Fruit fly (Drosophila melanogaster) S2 (cell line): Measurements from ENCODE around the gene CG15882.

Experiments used
- CG8478 ChIP-seq: fragments of >200 bp; optimal IDR thresholded peaks from 2 replicates; lab custom pipeline; 2018
- CTCF ChIP-seq, 2 experiments: fragments of >200 bp; optimal IDR thresholded peaks; 2 replicates each; lab custom pipeline; 2018

CG15882 gene

DNA sequence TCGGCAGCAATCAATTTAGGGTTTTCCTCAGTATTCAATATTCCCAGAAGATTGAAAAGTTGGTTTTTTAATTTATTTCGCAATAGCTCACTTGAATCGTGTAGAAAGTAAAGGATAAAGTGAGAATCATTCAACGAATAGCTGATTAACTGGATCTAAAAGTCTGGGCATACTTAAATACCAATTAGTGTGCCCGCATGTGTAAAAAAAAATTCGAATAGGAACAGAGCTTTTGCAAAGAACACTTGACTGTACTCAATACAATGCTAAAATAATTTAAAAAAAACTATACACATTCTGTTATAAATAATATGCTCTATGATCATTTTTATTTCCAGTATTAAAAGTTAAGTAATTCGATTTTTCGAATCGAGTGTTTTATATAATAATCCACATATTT lies at the start of gene CG15882:
Gene CG15882 (minus strand): TSS at position 101 of the 400 bp plus-strand sequence.
- TF ChIP-seq CTCF (optimal IDR thresholded peaks at IDR 0.05; lab: Kevin White, UChicago) = no peak

DNA sequence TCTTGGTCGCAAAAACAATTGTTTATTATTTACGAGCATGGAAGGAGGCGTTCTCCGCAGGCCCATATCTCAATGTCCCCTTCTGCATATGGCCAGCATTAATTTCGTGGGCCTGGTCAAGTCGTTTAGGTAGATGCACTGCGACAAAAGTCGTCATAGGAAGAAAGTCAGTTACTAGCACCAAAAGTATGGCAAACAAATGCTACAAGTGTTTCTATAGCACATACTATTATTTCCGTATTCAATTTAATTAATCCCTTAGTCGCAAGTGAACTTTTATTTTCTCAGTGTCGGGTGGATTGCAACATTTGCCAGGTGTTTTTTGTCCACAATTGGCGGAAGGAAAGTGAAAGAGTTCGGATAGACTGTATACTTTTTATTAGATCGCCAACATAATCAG lies 48.8 kb upstream of the CG15882 start:
- no peak for TF ChIP-seq CTCF (optimal IDR thresholded peaks at IDR 0.05; lab: Kevin White, UChicago)
- TF ChIP-seq CG8478 (lab: Kevin White, UChicago) = no peak

DNA sequence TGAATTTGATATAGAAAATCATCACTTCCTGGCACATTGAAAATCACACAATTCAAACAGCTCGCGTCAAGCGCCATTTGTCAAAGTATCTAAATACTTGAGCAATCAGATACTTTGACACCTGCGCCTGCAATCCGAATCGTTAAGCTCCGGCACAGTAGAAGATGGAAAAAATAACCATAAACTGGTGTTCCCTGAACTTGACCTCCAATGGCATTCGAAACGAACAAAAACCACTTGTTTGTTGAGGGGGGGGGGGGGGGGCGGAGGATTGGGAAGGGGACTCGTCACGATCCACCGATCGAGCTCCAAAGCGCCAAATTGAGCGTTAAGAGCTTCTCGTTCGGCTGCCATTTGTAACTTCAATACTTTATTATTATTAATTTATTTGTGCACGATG lies 47.7 kb upstream of the CG15882 start:
- TF ChIP-seq CTCF (optimal IDR thresholded peaks at IDR 0.05; lab: Kevin White, UChicago) (no peak), CG8478 (lab: Kevin White, UChicago) (no peak)

DNA sequence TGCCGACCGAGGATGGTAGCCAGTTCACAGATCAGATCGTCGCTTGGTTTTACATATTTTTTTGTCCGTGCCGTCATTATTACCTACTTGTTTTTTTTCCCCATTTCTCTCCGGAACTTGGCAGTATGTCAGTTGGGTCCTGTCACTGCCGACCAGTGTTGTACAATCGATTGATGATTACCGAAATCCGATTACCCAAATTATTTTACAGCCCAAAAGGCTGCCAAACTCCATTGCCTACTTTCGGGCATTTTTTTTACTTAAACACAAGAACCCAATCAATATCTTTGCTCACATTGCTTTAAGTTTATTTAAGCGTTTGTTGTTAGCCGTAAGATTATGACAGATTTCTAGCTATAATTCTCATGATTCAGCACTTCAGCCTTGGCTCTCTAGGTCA lies 46.6 kb upstream of the CG15882 start, which contains the start of gene Inx5:
Gene Inx5 (minus strand): TSS at position 93 of the 400 bp plus-strand sequence.
- no peak for TF ChIP-seq CG8478 (lab: Kevin White, UChicago)
- peak in 1 of 2 experiments; percentile 16 for TF ChIP-seq CTCF (optimal IDR thresholded peaks at IDR 0.05; lab: Kevin White, UChicago)

DNA sequence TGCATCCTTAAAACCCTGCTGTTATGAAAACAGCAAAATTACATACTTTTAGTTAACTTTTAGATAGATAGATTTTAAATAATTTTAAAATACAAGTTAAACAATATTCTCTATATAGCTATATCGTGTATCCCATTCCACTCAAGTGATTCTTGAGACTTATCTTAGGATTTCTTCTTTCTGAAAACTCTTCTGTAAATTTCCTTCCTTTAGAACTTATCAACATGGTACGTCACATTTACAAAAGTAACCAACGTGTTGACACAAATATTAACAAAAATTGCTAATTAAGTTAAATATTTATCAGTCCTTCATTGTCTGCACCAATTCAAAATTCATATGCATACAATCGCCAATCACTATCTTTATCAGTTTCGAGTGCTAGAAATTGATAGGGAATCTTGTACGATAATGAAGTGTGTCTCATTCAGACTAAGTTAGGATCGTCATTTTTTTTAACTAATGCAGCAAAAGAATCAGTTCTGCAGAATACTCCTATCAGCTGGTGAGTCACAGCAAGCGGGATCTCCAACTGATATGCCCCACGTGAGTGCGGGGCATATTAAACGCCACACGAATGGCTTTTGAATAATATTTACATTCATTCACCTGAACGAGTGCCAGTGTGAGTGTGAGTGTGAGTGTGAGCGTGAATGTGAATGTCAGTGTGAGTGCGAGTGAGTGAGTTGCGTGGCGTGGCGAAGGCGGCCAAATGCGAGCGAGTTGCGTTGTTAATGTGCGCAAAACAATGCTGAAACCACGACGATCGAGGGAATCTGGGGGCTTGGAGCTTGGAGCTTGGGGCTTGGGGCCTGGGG lies 43.6 kb upstream of the CG15882 start:
- no peak for TF ChIP-seq CG8478 (lab: Kevin White, UChicago)
- no peak for TF ChIP-seq CTCF (optimal IDR thresholded peaks at IDR 0.05; lab: Kevin White, UChicago)

DNA sequence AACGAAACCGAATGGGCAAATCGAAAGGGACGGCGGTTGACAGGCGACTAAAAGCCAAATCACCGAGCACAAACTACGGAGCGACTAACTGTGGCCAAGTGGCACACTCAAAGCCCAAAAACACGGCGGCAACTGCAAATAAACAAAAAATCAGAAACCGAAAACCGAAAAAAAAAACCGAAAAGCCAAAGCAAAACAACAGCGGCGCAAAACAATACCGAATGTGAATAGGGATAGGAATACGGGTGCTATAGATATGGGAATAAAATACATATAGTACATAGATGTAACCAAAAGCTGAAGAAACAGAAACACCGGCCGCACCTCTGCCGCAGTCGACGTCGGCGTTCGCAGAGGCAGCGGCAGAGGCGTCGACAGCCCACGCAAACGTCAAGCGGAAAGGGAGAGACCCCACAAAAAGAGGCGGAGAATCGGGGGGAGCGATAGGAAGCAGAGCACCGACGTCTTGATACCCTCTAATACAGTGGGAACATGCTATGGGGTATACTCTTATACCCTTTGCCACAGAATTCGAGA lies 42.9 kb upstream of the CG15882 start, which contains the start of gene RhoGAP18B:
Gene RhoGAP18B (minus strand): TSS at position 51 of the 537 bp plus-strand sequence.
- no peak for TF ChIP-seq CTCF (optimal IDR thresholded peaks at IDR 0.05; lab: Kevin White, UChicago)
- no peak for TF ChIP-seq CG8478 (lab: Kevin White, UChicago)

DNA sequence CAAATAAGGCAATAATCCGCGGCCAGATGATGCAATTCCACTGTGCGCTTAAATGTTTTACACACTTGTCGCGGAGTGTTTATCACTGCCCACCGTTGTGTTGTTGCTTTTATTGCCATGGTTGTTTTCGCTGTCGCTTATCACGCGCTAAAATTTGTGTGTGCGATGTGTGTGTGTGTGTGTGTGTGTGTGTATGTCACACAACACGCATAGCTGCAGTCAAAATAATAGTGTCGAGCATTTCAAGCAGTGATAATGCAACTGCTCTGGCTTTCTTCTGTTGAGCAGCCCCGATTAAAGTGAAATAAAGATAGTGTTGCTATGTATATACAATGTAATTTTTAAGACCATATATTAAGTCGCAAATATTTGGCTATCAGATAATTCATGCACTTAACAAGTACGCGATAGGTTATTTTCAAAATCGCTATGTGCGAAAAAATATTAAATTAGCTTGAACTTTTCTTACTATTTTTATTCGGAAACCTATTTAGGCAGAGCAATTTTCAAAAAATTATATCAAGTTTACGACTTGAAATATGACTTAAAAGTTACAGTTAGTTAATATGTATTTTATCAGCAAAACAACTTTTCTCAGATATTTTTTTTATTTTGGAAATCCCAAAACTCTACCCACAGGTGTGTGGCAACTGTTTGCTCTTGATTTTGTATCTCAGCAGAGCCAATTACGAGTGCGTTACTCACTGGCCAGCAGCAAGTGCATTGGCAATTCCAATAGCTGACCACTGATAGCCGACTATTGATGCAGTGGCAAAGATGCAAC lies 42.2 kb upstream of the CG15882 start:
- TF ChIP-seq CTCF (optimal IDR thresholded peaks at IDR 0.05; lab: Kevin White, UChicago) (no peak), CG8478 (lab: Kevin White, UChicago) (no peak)

DNA sequence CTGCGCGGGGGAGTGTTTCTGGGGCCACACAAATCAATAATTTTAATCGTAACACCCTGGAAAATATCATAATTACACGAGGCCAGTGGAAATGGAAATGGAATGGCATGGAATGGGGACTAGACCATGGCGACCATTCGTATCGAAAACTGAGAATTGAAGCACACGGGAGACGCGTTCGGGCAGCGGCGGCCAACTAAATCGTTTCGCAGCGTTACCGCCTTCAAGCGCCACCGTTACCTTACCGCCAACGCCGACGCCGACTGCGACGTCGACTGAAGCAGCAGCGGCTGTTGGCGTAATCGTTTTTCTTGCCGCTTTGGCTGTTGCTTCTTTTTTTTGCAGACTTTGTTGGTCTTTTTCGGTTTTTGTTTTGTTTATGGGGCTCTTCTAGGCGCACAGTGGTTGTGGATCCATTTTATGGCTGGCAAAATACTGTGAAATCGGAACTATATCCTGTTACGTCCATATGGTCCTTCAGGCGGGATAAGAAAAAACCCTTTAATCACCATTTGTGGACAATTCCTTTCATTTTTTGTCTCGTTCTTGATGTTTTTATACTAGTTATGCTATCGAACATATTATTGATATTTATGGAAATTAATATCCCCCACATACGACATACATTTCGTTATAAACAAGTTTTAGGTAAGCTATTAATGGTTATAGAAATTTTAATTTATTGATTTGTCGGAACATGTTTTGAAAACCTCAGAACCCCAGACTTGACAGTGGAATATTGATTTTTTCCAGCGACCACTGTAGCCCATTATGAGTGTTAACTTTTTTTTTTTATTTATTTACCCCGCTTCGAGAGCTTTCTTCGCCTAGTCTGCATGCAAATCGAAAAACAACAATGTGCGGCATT lies 41.2 kb upstream of the CG15882 start:
- TF ChIP-seq CTCF (optimal IDR thresholded peaks at IDR 0.05; lab: Kevin White, UChicago) (no peak), CG8478 (lab: Kevin White, UChicago) (peak; percentile 36)

DNA sequence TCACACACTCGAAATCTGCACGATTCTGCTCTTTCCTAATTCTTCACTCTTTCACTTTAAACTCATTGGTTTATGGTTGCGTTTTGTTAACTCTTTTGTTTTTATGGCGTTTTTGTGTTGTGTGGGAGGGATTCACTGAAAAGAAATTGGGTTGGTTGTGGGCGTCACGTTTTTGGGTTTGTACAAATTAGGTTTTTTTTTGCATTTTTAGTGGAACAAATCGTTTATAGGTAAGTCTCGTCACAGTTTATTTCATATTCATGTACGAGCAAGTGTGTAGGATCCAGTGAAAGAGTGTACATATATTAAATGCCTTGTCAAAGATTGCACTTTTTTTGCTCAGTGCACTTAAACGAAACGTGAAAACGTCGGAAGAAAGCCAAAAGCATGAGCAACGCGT lies 40.5 kb upstream of the CG15882 start:
- TF ChIP-seq CG8478 (lab: Kevin White, UChicago) (no peak), CTCF (optimal IDR thresholded peaks at IDR 0.05; lab: Kevin White, UChicago) (no peak)

DNA sequence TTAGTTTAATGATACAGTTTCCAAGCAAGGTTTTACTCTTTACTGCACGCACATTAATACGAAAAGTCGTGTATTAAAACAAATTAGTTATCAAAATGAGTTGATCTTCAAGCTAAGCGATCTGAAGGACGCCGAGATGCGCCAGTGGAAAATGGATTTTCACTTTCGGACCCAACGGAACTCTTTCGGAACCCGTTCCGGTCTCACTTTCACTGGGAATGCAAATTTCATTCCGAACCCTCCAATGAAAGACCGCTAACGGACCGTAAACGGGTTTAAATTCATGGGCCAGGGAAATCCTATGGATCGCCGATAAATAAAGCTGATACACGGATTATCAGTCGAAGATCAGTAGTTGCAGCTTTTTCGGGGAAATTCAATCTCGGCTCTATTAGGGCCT lies 39.3 kb upstream of the CG15882 start:
- TF ChIP-seq CTCF (optimal IDR thresholded peaks at IDR 0.05; lab: Kevin White, UChicago) (no peak), CG8478 (lab: Kevin White, UChicago) (no peak)

DNA sequence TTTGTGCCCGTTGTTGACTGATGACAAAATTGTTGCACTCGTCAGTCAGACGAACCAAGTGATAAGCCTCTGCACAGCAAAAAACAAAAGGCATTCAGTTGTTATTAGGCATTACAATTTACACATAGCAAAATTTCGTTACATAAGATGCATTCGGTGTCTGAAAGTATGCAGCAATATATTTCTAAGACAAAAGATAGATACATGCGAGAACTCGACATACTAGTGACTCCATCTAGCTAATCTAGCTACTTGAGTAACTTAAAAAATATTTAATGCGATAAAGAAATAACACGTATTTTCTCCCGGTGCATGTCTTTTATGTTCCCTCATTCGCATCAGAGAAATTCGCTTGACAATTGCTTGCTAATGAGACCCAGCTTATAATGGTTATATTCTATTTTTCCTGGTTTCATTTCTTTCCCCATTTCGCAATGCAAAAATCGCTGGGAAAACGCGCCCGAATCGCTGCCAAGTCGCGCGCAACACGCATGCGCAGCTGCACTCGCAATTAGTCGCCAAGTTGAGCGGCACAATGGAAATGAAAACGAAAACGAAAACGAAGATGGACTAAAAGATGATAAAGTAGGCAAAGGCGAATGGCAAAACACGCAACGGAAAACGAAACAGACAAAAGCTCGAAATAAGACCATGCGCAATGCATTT lies 38.2 kb upstream of the CG15882 start:
- no peak for TF ChIP-seq CG8478 (lab: Kevin White, UChicago)
- TF ChIP-seq CTCF (optimal IDR thresholded peaks at IDR 0.05; lab: Kevin White, UChicago) = no peak

DNA sequence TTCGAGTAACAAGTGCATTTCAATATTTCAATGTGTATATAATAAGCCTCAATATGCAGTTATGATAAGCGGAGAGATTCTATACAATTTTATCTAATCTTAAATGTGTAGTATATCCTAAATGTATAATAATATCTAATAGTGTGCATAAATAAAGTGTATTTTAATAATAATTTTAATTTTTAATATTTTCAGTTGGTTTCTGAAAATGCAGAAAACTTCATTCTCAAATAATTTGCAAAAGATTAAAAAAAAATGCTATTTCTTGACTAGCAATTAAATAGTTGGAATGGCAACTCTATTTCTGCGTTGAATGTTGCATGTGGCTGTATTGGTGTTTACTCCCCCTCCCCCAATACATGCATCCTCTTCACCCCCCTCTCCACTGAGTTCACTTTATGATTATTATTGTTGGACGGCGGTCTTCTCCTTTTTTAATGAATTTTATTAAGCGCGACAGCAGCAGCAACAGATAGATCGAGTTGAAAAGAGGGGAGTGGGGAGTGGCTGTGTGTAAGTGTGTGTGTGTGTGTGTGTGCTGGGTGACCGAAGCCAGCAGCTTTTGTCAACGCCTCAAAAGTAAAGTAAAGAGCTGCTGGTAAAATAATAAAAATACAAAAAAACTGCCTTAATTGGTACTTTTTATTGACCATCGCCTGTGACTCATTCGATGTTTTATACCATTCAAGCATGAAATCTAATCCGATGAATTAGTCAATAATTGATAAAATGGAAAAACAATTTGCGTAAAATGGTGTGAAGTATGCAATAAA lies 36.6 kb upstream of the CG15882 start:
- TF ChIP-seq CTCF (optimal IDR thresholded peaks at IDR 0.05; lab: Kevin White, UChicago) = no peak
- no peak for TF ChIP-seq CG8478 (lab: Kevin White, UChicago)

DNA sequence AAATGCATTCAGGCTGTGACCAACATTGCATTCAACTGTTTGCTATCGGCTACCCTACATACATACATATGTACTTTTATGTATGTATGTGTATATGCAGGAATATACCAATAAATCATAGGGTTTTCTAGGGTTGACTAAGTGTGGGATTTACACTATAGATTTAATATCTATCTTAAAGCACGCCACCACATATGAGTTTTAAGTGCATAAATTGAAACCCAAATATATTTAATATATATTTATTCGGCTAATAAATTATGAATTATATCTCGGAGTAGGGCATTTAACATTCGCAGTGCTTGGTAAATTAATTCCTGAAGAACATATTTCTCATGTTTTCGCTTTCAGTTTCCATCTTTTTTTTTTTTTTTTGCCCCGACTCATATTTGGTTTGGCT lies 35.8 kb upstream of the CG15882 start:
- TF ChIP-seq CG8478 (lab: Kevin White, UChicago) (no peak), CTCF (optimal IDR thresholded peaks at IDR 0.05; lab: Kevin White, UChicago) (no peak)
